Worm (Caenorhabditis elegans) whole organism, L4 larva: Measurements from ENCODE around the gene dcn-1.

Experiments
- D1046.2 ChIP-seq: fragments of 200-800 bp; sonication (Bioruptor generic); IDR thresholded peaks from 2 replicates; pipeline ENCODE4 v1.3.6; 2022; ENCODE audit warnings: missing genetic modification characterization, missing compliant biosample characterization
- F10B5.3 ChIP-seq: sonication (generic microtip); optimal IDR thresholded peaks from 2 replicates; lab custom pipeline; 2016; ENCODE audit warnings: mild to moderate bottlenecking, missing genetic modification characterization, missing compliant biosample characterization
- F26F4.8 ChIP-seq: fragments of 200-800 bp; sonication (Bioruptor generic); conservative IDR thresholded peaks from 2 replicates; pipeline ENCODE4 v1.3.6; 2022; ENCODE audit warnings: missing genetic modification characterization, missing compliant biosample characterization
- F44E2.7 ChIP-seq: fragments of 200-800 bp; sonication (Bioruptor generic); IDR thresholded peaks from 2 replicates; pipeline ENCODE4 v2.1.2; 2022; ENCODE audit warnings: missing genetic modification characterization, missing compliant biosample characterization
- R02D3.7 ChIP-seq: fragments of 150-350 bp; sonication (generic microtip); optimal IDR thresholded peaks from 3 replicates; lab custom pipeline; 2014; ENCODE audit warnings: missing biosample characterization, missing genetic modification characterization
- Y105C5A.15 ChIP-seq: fragments of 200-800 bp; sonication (Bioruptor generic); IDR thresholded peaks from 2 replicates; pipeline ENCODE4 v1.3.6; 2022; ENCODE audit warnings: missing genetic modification characterization, missing compliant biosample characterization
- aly-2 ChIP-seq: sonication (generic microtip); optimal IDR thresholded peaks from 2 replicates; lab custom pipeline; 2018; ENCODE audit warnings: missing biosample characterization, missing genetic modification characterization
- ceh-62 ChIP-seq: sonication (generic microtip); optimal IDR thresholded peaks from 2 replicates; lab custom pipeline; 2017; ENCODE audit warnings: missing biosample characterization, missing genetic modification characterization
- ctbp-1 ChIP-seq: fragments of 200-800 bp; sonication (Bioruptor generic); IDR thresholded peaks from 2 replicates; pipeline ENCODE4 v1.3.6; 2022; ENCODE audit warnings: missing genetic modification reagents, missing genetic modification characterization, missing compliant biosample characterization
- dmd-6 ChIP-seq: fragments of 200-800 bp; sonication (Bioruptor generic); IDR thresholded peaks from 2 replicates; pipeline ENCODE4 v1.3.6; 2022; ENCODE audit warnings: missing genetic modification reagents, missing genetic modification characterization, missing compliant biosample characterization
- dmd-8 ChIP-seq: fragments of 200-800 bp; sonication (Bioruptor generic); IDR thresholded peaks from 2 replicates; pipeline ENCODE4 v1.3.6; 2022; ENCODE audit warnings: missing genetic modification characterization, missing compliant biosample characterization
- dmd-9 ChIP-seq: fragments of 200-800 bp; sonication (Bioruptor generic); IDR thresholded peaks from 2 replicates; pipeline ENCODE4 v1.3.6; 2022; ENCODE audit warnings: missing genetic modification reagents, missing genetic modification characterization, missing compliant biosample characterization
- dpl-1 ChIP-seq: fragments of 150-350 bp; optimal IDR thresholded peaks from 2 replicates; lab custom pipeline; 2014; ENCODE audit warnings: missing biosample characterization, missing genetic modification reagents, missing genetic modification characterization
- dve-1 ChIP-seq: sonication (generic microtip); optimal IDR thresholded peaks from 2 replicates; lab custom pipeline; 2017; ENCODE audit warnings: antibody characterized with exemption, mild to moderate bottlenecking, missing genetic modification characterization, missing compliant biosample characterization; ENCODE audit not compliant: insufficient read depth
- egl-27 ChIP-seq: sonication (generic microtip); optimal IDR thresholded peaks from 3 replicates; lab custom pipeline; 2017; ENCODE audit warnings: missing biosample characterization, missing genetic modification reagents, missing genetic modification characterization
- egl-43 ChIP-seq: fragments of 200-800 bp; sonication (Bioruptor generic); IDR thresholded peaks from 2 replicates; pipeline ENCODE4 v1.3.6; 2022; ENCODE audit warnings: missing genetic modification reagents, missing genetic modification characterization, missing compliant biosample characterization
- fos-1 ChIP-seq: fragments of 150-350 bp; optimal IDR thresholded peaks from 2 replicates; lab custom pipeline; 2014; ENCODE audit warnings: missing biosample characterization, missing genetic modification characterization
- hif-1 ChIP-seq, 2 experiments: sonication (generic microtip); optimal IDR thresholded peaks; 2 replicates each; lab custom pipeline; 2016 to 2017; ENCODE audit warnings: missing compliant biosample characterization in 2 of 2, missing genetic modification characterization in 2 of 2, missing genetic modification reagents in 2 of 2, missing genotype in 2 of 2, mild to moderate bottlenecking in 1 of 2
- hlh-11 ChIP-seq: fragments of 200-800 bp; sonication (Bioruptor generic); optimal IDR thresholded peaks from 2 replicates; lab custom pipeline; 2018; ENCODE audit warnings: mild to moderate bottlenecking, missing genetic modification characterization, missing compliant biosample characterization
- hmg-1.1 ChIP-seq: fragments of 200-800 bp; sonication (Bioruptor generic); IDR thresholded peaks from 2 replicates; pipeline ENCODE4 v1.3.6; 2022; ENCODE audit warnings: missing genetic modification reagents, missing genetic modification characterization, missing compliant biosample characterization
- lim-7 ChIP-seq: fragments of 200-800 bp; sonication (Bioruptor generic); IDR thresholded peaks from 2 replicates; pipeline ENCODE4 v1.3.6; 2022; ENCODE audit warnings: missing genetic modification characterization, missing compliant biosample characterization
- lin-1 ChIP-seq: fragments of 200-800 bp; sonication (Bioruptor generic); IDR thresholded peaks from 2 replicates; pipeline ENCODE4 v1.3.6; 2022; ENCODE audit warnings: missing genetic modification reagents, missing genetic modification characterization, missing compliant biosample characterization
- lin-15B ChIP-seq: fragments of 150-350 bp; sonication (generic microtip); optimal IDR thresholded peaks from 3 replicates; lab custom pipeline; 2014; ENCODE audit warnings: missing biosample characterization, missing genetic modification characterization
- lin-38 ChIP-seq: fragments of 200-800 bp; sonication (Bioruptor generic); IDR thresholded peaks from 2 replicates; pipeline ENCODE4 v1.3.6; 2022; ENCODE audit warnings: missing genetic modification reagents, missing genetic modification characterization, missing compliant biosample characterization
- lir-3 ChIP-seq: sonication (generic microtip); optimal IDR thresholded peaks from 2 replicates; lab custom pipeline; 2016; ENCODE audit warnings: mild to moderate bottlenecking, missing genetic modification characterization, missing compliant biosample characterization
- madf-5 ChIP-seq, 2 experiments: fragments of 200-800 bp; sonication (Bioruptor generic); IDR thresholded peaks; 2 replicates each; pipeline ENCODE4 v1.3.6; 2022; ENCODE audit warnings: missing compliant biosample characterization in 2 of 2, missing genetic modification characterization in 2 of 2
- madf-9 ChIP-seq: fragments of 200-800 bp; sonication (Bioruptor generic); conservative IDR thresholded peaks from 2 replicates; pipeline ENCODE4 v1.3.6; 2022; ENCODE audit warnings: missing genetic modification reagents, missing genetic modification characterization, missing compliant biosample characterization
- mdt-29 ChIP-seq: fragments of 200-800 bp; sonication (Bioruptor generic); IDR thresholded peaks from 2 replicates; pipeline ENCODE4 v1.3.6; 2022; ENCODE audit warnings: missing genetic modification reagents, missing genetic modification characterization, missing compliant biosample characterization
- mxl-3 ChIP-seq: fragments of 200-800 bp; sonication (Bioruptor generic); optimal IDR thresholded peaks from 2 replicates; lab custom pipeline; 2018; ENCODE audit warnings: mild to moderate bottlenecking, missing genetic modification characterization, missing compliant biosample characterization
- nhr-10 ChIP-seq: fragments of 150-350 bp; optimal IDR thresholded peaks from 2 replicates; lab custom pipeline; 2014; ENCODE audit warnings: missing biosample characterization, missing genetic modification characterization
- nhr-237 ChIP-seq: sonication (generic microtip); optimal IDR thresholded peaks from 2 replicates; lab custom pipeline; 2017; ENCODE audit warnings: missing biosample characterization, missing genetic modification characterization
- nhr-41 ChIP-seq: fragments of 200-800 bp; sonication (Bioruptor generic); IDR thresholded peaks from 2 replicates; pipeline ENCODE4 v1.3.6; 2022; ENCODE audit warnings: missing genetic modification reagents, missing genetic modification characterization, missing compliant biosample characterization
- nhr-6 ChIP-seq: fragments of 150-350 bp; optimal IDR thresholded peaks from 2 replicates; lab custom pipeline; 2014; ENCODE audit warnings: missing biosample characterization, missing genetic modification characterization
- nhr-76 ChIP-seq: fragments of 150-350 bp; optimal IDR thresholded peaks from 2 replicates; lab custom pipeline; 2014; ENCODE audit warnings: missing biosample characterization, missing genetic modification characterization
- nhr-77 ChIP-seq: fragments of 150-350 bp; optimal IDR thresholded peaks from 2 replicates; lab custom pipeline; 2014; ENCODE audit warnings: missing biosample characterization, missing genetic modification characterization
- pha-4 ChIP-seq, 2 experiments: fragments of 150-350 bp in 1 of 2; fragments of 200-800 bp in 1 of 2; sonication (Bioruptor generic) in 1 of 2; IDR thresholded peaks in 1 of 2; optimal IDR thresholded peaks in 1 of 2; 2 replicates each; pipeline versions ENCODE4 v1.3.6 to Lab custom; 2014 to 2022; ENCODE audit warnings: missing genetic modification characterization in 2 of 2, missing genetic modification reagents in 2 of 2, missing biosample characterization in 1 of 2, missing compliant biosample characterization in 1 of 2
- php-3 ChIP-seq: fragments of 200-800 bp; sonication (Bioruptor generic); IDR thresholded peaks from 2 replicates; pipeline ENCODE4 v1.3.6; 2022; ENCODE audit warnings: missing genetic modification reagents, missing genetic modification characterization, missing compliant biosample characterization
- saeg-2 ChIP-seq: fragments of 200-800 bp; sonication (Bioruptor generic); IDR thresholded peaks from 2 replicates; pipeline ENCODE4 v1.3.6; 2022; ENCODE audit warnings: missing genetic modification reagents, missing genetic modification characterization, missing compliant biosample characterization
- skn-1 ChIP-seq: fragments of 150-350 bp; optimal IDR thresholded peaks from 2 replicates; lab custom pipeline; 2014; ENCODE audit warnings: missing biosample characterization, missing genetic modification characterization
- snpc-1.2 ChIP-seq: fragments of 200-800 bp; sonication (Bioruptor generic); IDR thresholded peaks from 2 replicates; pipeline ENCODE4 v1.3.6; 2022; ENCODE audit warnings: missing genetic modification reagents, missing genetic modification characterization, missing compliant biosample characterization
- spr-1 ChIP-seq: sonication (generic microtip); optimal IDR thresholded peaks from 2 replicates; lab custom pipeline; 2016; ENCODE audit warnings: mild to moderate bottlenecking, missing genetic modification characterization, missing compliant biosample characterization
- spr-3 ChIP-seq: fragments of 200-800 bp; sonication (Bioruptor generic); optimal IDR thresholded peaks from 2 replicates; lab custom pipeline; 2018; ENCODE audit warnings: mild to moderate bottlenecking, missing genetic modification characterization, missing compliant biosample characterization
- unc-130 ChIP-seq: sonication (generic microtip); optimal IDR thresholded peaks from 2 replicates; lab custom pipeline; 2016; ENCODE audit warnings: missing genetic modification reagents, missing genetic modification characterization, missing compliant biosample characterization
- unc-62 ChIP-seq, 3 experiments: fragments of 150-350 bp in 1 of 3; sonication (generic microtip); optimal IDR thresholded peaks in 2 of 3; peaks in 1 of 3; 1 replicate in 1 of 3; 2 replicates in 2 of 3; lab custom pipeline; 2014 to 2017; ENCODE audit warnings: missing biosample characterization in 3 of 3, missing genetic modification characterization in 3 of 3, missing genetic modification reagents in 3 of 3, missing genotype in 1 of 3
- ztf-11 ChIP-seq: fragments of 150-350 bp; optimal IDR thresholded peaks from 2 replicates; lab custom pipeline; 2014; ENCODE audit warnings: missing biosample characterization, missing genetic modification characterization

Gene dcn-1

DNA sequence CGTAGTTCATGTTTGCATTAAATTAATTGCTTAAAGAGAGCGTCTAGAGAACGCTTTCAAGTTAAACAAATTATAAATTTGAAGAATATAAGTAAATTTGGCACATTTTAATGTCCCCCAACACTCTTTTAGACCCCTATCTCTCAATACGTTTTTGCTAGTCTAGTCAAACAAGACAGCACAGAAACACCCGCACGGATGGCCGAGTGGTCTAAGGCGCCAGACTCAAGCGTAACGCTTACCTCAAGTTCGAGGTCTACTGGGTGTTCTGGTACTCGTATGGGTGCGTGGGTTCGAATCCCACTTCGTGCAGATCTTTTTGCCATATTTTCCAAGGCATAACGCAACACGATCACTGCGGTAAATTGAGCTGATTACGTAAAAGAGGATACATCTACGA is 48.6 kb downstream of the dcn-1 start (continued):
- TF ChIP-seq dve-1 (tag; lab: Kevin White, UChicago) (peak; percentile 41), dmd-6 (peak; percentile 43; the same call in 1 of the 2 replicates), pha-4 (GFP tag; IDR thresholded peaks at IDR 0.05; lab: Robert Waterston, UW) (peak; percentile 46; the same call in 1 of the 2 replicates), pha-4 (tag; optimal IDR thresholded peaks at IDR 0.05; lab: Kevin White, UChicago) (no peak), dmd-8 (GFP tag; lab: Robert Waterston, UW) (peak; percentile 69; the same call in 1 of the 2 replicates), nhr-237 (tag; lab: Kevin White, UChicago) (no peak), nhr-41 (GFP tag; lab: Robert Waterston, UW) (no peak), dpl-1 (GFP tag; lab: Kevin White, UChicago) (no peak), saeg-2 (GFP tag; lab: Robert Waterston, UW) (no peak), unc-130 (GFP tag; lab: Kevin White, UChicago) (no peak), R02D3.7 (tag; lab: Kevin White, UChicago) (no peak), hif-1 (tag; optimal IDR thresholded peaks at IDR 0.05; lab: Kevin White, UChicago) (peak in 1 of 2 experiments; percentile 1), F26F4.8 (GFP tag; lab: Robert Waterston, UW) (no peak), egl-27 (tag; lab: Kevin White, UChicago) (no peak), D1046.2 (GFP tag; lab: Robert Waterston, UW) (no peak), madf-5 (GFP tag; IDR thresholded peaks at IDR 0.05; lab: Robert Waterston, UW) (0 out of 4 replicates have a peak, but pooled peaks of 1 of the 2 experiments have one; percentile 18), Y105C5A.15 (GFP tag; lab: Robert Waterston, UW) (no peak), F10B5.3 (tag; lab: Kevin White, UChicago) (no peak), nhr-76 (tag; lab: Kevin White, UChicago) (no peak), aly-2 (no peak), mxl-3 (no peak), skn-1 (tag; lab: Kevin White, UChicago) (no peak), lin-38 (no peak), lir-3 (peak; percentile 22), ctbp-1 (0 out of 2 replicates have a peak, but pooled peaks have one; percentile 30), lim-7 (GFP tag; lab: Robert Waterston, UW) (peak; percentile 73; the same call in 1 of the 2 replicates), unc-62 (GFP tag; optimal IDR thresholded peaks at IDR 0.05 in 1 of 2; lab: Kevin White, UChicago) (peak in 1 of 2 experiments; percentile 52), unc-62 (tag; optimal IDR thresholded peaks at IDR 0.05; lab: Kevin White, UChicago) (no peak), mdt-29 (GFP tag; lab: Robert Waterston, UW) (no peak), hlh-11 (tag; lab: Kevin White, UChicago) (peak; percentile 21), ceh-62 (tag; lab: Kevin White, UChicago) (no peak), ztf-11 (tag; lab: Kevin White, UChicago) (no peak), egl-43 (peak; percentile 69), php-3 (GFP tag; lab: Robert Waterston, UW) (no peak), dmd-9 (GFP tag; lab: Robert Waterston, UW) (0 out of 2 replicates have a peak, but pooled peaks have one; percentile 43), snpc-1.2 (GFP tag; lab: Robert Waterston, UW) (0 out of 2 replicates have a peak, but pooled peaks have one; percentile 25), nhr-77 (tag; lab: Kevin White, UChicago) (no peak), lin-15B (tag; lab: Kevin White, UChicago) (no peak), hmg-1.1 (GFP tag; lab: Robert Waterston, UW) (0 out of 2 replicates have a peak, but pooled peaks have one; percentile 36), fos-1 (tag; lab: Kevin White, UChicago) (no peak), F44E2.7 (GFP tag; lab: Robert Waterston, UW) (0 out of 2 replicates have a peak, but pooled peaks have one; percentile 34), nhr-6 (tag; lab: Kevin White, UChicago) (no peak), madf-9 (GFP tag; lab: Robert Waterston, UW) (peak; percentile 64; the same call in 1 of the 2 replicates), lin-1 (0 out of 2 replicates have a peak, but pooled peaks have one; percentile 20), nhr-10 (tag; lab: Kevin White, UChicago) (no peak), spr-3 (GFP tag; lab: Kevin White, UChicago) (no peak), spr-1 (no peak)
